Worm (Caenorhabditis elegans) whole organism, L2 larva: ENCODE data around the gene H37A05.4.

Source experiments
- aly-2 ChIP-seq: fragments of 150-350 bp; optimal IDR thresholded peaks from 2 replicates; lab custom pipeline; 2014; ENCODE audit warnings: missing biosample characterization, missing genetic modification characterization
- elt-1 ChIP-seq: fragments of 150-350 bp; optimal IDR thresholded peaks from 2 replicates; lab custom pipeline; 2014; ENCODE audit warnings: missing biosample characterization, missing genetic modification characterization

DNA sequence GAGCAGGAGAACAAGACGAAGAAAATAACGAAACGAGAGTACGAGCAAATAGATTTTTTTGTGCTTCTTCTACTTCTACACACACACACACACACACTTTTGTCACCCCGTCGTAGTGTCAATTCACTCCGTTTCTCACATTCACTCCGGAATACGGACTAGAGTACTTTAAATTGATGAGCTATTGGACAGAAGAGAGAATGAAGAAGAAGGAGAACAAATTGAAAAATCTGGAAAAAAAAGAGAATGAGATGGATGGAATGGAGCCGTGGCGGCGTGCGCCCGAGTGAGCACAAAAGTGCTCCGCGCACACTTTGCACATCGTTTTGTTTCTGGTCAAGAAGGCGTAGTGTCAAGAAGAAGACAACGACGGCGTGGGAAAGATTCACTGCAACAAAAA is 37.9 kb upstream of the H37A05.4 start:
- TF ChIP-seq aly-2 (tag; lab: Kevin White, UChicago): no peak
- no peak for TF ChIP-seq elt-1
